Worm (Caenorhabditis elegans) whole organism, L2 larva: ENCODE results near the gene ZK180.6.
A peak's percentile ranks its signal among the peaks of the same experiment; 100 is the strongest.

Experiments
- C34F6.9 ChIP-seq: fragments of 150-350 bp; optimal IDR thresholded peaks from 2 replicates; lab custom pipeline; 2014; ENCODE audit warnings: missing biosample characterization, missing genetic modification characterization
- F13H6.1 ChIP-seq: sonication (generic microtip); optimal IDR thresholded peaks from 2 replicates; lab custom pipeline; 2016; ENCODE audit warnings: missing genetic modification characterization, missing compliant biosample characterization
- R02D3.7 ChIP-seq: fragments of 150-350 bp; optimal IDR thresholded peaks from 2 replicates; lab custom pipeline; 2014; ENCODE audit warnings: missing biosample characterization, missing genetic modification characterization
- ama-1 ChIP-seq: fragments of 150-350 bp; optimal IDR thresholded peaks from 2 replicates; lab custom pipeline; 2018; ENCODE audit warnings: inconsistent platforms
- blmp-1 ChIP-seq: sonication (generic microtip); optimal IDR thresholded peaks from 2 replicates; lab custom pipeline; 2017; ENCODE audit warnings: missing genetic modification characterization, mild to moderate bottlenecking, missing compliant biosample characterization, antibody characterized with exemption, moderate library complexity; ENCODE audit not compliant: insufficient read depth
- ceh-16 ChIP-seq: fragments of 150-350 bp; optimal IDR thresholded peaks from 2 replicates; lab custom pipeline; 2014; ENCODE audit warnings: missing biosample characterization, missing genetic modification characterization
- ceh-82 ChIP-seq: fragments of 150-350 bp; optimal IDR thresholded peaks from 2 replicates; lab custom pipeline; 2014; ENCODE audit warnings: missing biosample characterization, missing genetic modification characterization
- crh-2 ChIP-seq: sonication (generic microtip); optimal IDR thresholded peaks from 2 replicates; lab custom pipeline; 2017; ENCODE audit warnings: missing biosample characterization, missing genetic modification characterization
- egl-27 ChIP-seq: sonication (generic microtip); optimal IDR thresholded peaks from 3 replicates; lab custom pipeline; 2017; ENCODE audit warnings: missing biosample characterization, missing genetic modification reagents, missing genetic modification characterization
- elt-3 ChIP-seq: sonication (generic microtip); optimal IDR thresholded peaks from 2 replicates; lab custom pipeline; 2017; ENCODE audit warnings: missing biosample characterization, missing genetic modification characterization
- fos-1 ChIP-seq: fragments of 150-350 bp; optimal IDR thresholded peaks from 2 replicates; lab custom pipeline; 2014; ENCODE audit warnings: missing biosample characterization, missing genetic modification characterization
- gmeb-1 ChIP-seq: fragments of 150-350 bp; optimal IDR thresholded peaks from 2 replicates; lab custom pipeline; 2014; ENCODE audit warnings: missing biosample characterization, missing genetic modification characterization
- lin-13 ChIP-seq: fragments of 150-350 bp; optimal IDR thresholded peaks from 2 replicates; lab custom pipeline; 2014; ENCODE audit warnings: missing biosample characterization, missing genetic modification reagents, missing genetic modification characterization
- lsy-2 ChIP-seq, 2 experiments: fragments of 150-350 bp in 1 of 2; sonication (generic microtip) in 1 of 2; optimal IDR thresholded peaks; 2 replicates each; lab custom pipeline; 2014 to 2017; ENCODE audit warnings: missing biosample characterization in 2 of 2, missing genetic modification characterization in 2 of 2
- mab-5 ChIP-seq: fragments of 150-350 bp; optimal IDR thresholded peaks from 2 replicates; lab custom pipeline; 2014; ENCODE audit warnings: missing biosample characterization, missing genetic modification characterization
- mbf-1 ChIP-seq: sonication (generic microtip); optimal IDR thresholded peaks from 2 replicates; lab custom pipeline; 2017; ENCODE audit warnings: missing biosample characterization, missing genetic modification characterization
- mdl-1 ChIP-seq, 2 experiments: fragments of 150-350 bp in 1 of 2; sonication (generic microtip) in 1 of 2; optimal IDR thresholded peaks; 2 replicates each; lab custom pipeline; 2017; ENCODE audit warnings: missing biosample characterization in 2 of 2, missing genetic modification characterization in 2 of 2
- nhr-129 ChIP-seq: fragments of 150-350 bp; optimal IDR thresholded peaks from 2 replicates; lab custom pipeline; 2014; ENCODE audit warnings: missing biosample characterization, missing genetic modification characterization
- nhr-21 ChIP-seq: fragments of 150-350 bp; optimal IDR thresholded peaks from 2 replicates; lab custom pipeline; 2014; ENCODE audit warnings: missing biosample characterization, missing genetic modification characterization
- nhr-25 ChIP-seq: fragments of 150-350 bp; sonication (generic microtip); optimal IDR thresholded peaks from 3 replicates; lab custom pipeline; 2014; ENCODE audit warnings: missing biosample characterization, missing genetic modification characterization
- nhr-6 ChIP-seq: fragments of 150-350 bp; optimal IDR thresholded peaks from 2 replicates; lab custom pipeline; 2014; ENCODE audit warnings: missing biosample characterization, missing genetic modification characterization
- nhr-77 ChIP-seq: fragments of 150-350 bp; optimal IDR thresholded peaks from 2 replicates; lab custom pipeline; 2014; ENCODE audit warnings: missing biosample characterization, missing genetic modification characterization
- peb-1 ChIP-seq: fragments of 150-350 bp; optimal IDR thresholded peaks from 2 replicates; lab custom pipeline; 2014; ENCODE audit warnings: missing biosample characterization, missing genetic modification characterization
- sem-4 ChIP-seq: fragments of 150-350 bp; optimal IDR thresholded peaks from 2 replicates; lab custom pipeline; 2014; ENCODE audit warnings: missing biosample characterization, missing genetic modification reagents, missing genetic modification characterization
- sma-3 ChIP-seq: sonication (generic microtip); optimal IDR thresholded peaks from 2 replicates; lab custom pipeline; 2016; ENCODE audit warnings: missing genetic modification reagents, missing genetic modification characterization, missing compliant biosample characterization
- sma-9 ChIP-seq, 2 experiments: fragments of 150-350 bp in 1 of 2; sonication (generic microtip) in 1 of 2; optimal IDR thresholded peaks; 2 replicates each; lab custom pipeline; 2014 to 2016; ENCODE audit warnings: missing genetic modification characterization in 2 of 2, mild to moderate bottlenecking in 1 of 2, missing biosample characterization in 1 of 2, missing compliant biosample characterization in 1 of 2, missing genetic modification reagents in 1 of 2, moderate library complexity in 1 of 2
- snpc-4 ChIP-seq: fragments of 150-350 bp; optimal IDR thresholded peaks from 2 replicates; lab custom pipeline; 2014; ENCODE audit warnings: missing biosample characterization, missing genetic modification characterization
- unc-39 ChIP-seq: fragments of 150-350 bp; optimal IDR thresholded peaks from 2 replicates; lab custom pipeline; 2014; ENCODE audit warnings: missing biosample characterization, missing genetic modification characterization
- unc-55 ChIP-seq: fragments of 150-350 bp; sonication (generic microtip); optimal IDR thresholded peaks from 3 replicates; lab custom pipeline; 2014; ENCODE audit warnings: missing biosample characterization, missing genetic modification reagents, missing genetic modification characterization
- unc-62 ChIP-seq: fragments of 150-350 bp; optimal IDR thresholded peaks from 2 replicates; lab custom pipeline; 2014; ENCODE audit warnings: missing biosample characterization, missing genetic modification reagents, missing genetic modification characterization
- zag-1 ChIP-seq: fragments of 150-350 bp; optimal IDR thresholded peaks from 2 replicates; lab custom pipeline; 2014; ENCODE audit warnings: missing biosample characterization, missing genetic modification characterization
- ztf-1 ChIP-seq: fragments of 200-800 bp; sonication (Bioruptor generic); conservative IDR thresholded peaks from 2 replicates; pipeline ENCODE4 v1.3.6; 2022; ENCODE audit warnings: missing genetic modification characterization, missing compliant biosample characterization
- ztf-4 ChIP-seq: fragments of 150-350 bp; optimal IDR thresholded peaks from 2 replicates; lab custom pipeline; 2014; ENCODE audit warnings: missing biosample characterization, missing genetic modification characterization

Gene ZK180.6

DNA sequence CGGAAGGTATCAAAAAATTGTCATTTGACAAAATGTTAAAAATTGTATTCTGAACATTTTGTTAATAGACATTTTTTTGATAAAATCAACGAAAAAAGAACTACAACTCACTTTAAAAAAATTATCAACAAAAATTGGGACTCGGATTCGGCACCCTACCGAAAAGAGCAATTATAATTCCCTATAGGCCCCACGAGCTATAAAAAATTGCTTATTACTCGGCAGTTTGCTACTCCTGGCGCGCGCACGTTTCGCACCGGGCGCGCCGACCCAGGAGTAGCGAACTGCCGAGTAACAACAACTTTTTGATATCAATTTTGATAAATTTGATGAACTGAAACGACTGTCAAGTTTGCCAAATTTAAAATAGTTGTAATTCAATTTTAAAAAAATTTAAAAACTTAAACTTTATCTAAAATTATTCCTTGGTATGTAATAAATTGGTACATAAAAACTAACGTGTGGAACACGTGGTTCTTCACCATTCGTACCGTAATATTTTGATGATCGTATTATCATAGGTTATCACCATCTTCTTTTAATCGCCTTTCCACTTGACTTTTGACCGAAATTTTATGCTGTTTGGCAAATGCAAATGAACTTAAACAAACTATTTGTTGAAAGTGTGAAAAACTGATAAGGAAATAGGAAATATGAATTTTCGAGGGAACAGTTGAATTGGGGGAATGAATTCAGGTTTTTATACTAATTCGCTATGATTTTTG, 49.3 kb downstream of the ZK180.6 start:
- no peak for TF ChIP-seq mbf-1 (tag; lab: Kevin White, UChicago)
- TF ChIP-seq unc-55 (GFP tag; lab: Kevin White, UChicago) = no peak
- TF ChIP-seq F13H6.1 (tag; lab: Kevin White, UChicago) = no peak
- no peak for TF ChIP-seq peb-1 (tag; lab: Kevin White, UChicago)
- no peak for TF ChIP-seq ceh-16
- peak; percentile 35 for TF ChIP-seq crh-2 (tag; lab: Kevin White, UChicago)
- TF ChIP-seq fos-1 (tag; lab: Kevin White, UChicago) = peak; percentile 8
- TF ChIP-seq sma-3 (GFP tag; lab: Kevin White, UChicago) = no peak
- no peak for TF ChIP-seq nhr-6 (tag; lab: Kevin White, UChicago)
- TF ChIP-seq mab-5 (tag; lab: Kevin White, UChicago) = no peak
- peak; percentile 56 for TF ChIP-seq sma-9 (GFP tag; optimal IDR thresholded peaks at IDR 0.05; lab: Kevin White, UChicago)
- no peak for TF ChIP-seq sma-9 (tag; optimal IDR thresholded peaks at IDR 0.05; lab: Kevin White, UChicago)

DNA sequence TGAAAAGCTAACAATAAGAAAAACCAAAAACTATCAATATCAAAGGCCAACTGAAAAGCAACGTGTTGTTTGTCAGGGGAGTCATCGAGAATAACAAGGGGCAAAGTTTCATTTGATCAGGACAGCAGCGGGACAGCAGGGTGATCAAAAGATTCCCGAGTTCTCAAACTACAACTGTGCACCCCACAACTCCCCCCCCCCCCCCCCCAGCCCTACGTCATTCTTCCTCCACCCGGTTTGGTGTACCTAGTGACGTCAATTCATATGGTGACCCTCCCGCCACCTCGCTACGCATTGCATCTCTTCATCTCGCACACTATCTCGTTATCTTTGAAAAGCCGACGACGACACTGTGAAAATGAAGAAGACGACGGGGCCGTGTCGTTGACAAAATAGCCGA, 51.1 kb downstream of the ZK180.6 start:
- TF ChIP-seq ztf-1 (GFP tag; lab: Robert Waterston, UW) (0 out of 2 replicates have a peak, but pooled peaks have one; percentile 34), F13H6.1 (tag; lab: Kevin White, UChicago) (no peak), nhr-129 (peak; percentile 12), blmp-1 (no peak), unc-62 (GFP tag; lab: Kevin White, UChicago) (no peak), unc-39 (no peak), ceh-16 (no peak)

DNA sequence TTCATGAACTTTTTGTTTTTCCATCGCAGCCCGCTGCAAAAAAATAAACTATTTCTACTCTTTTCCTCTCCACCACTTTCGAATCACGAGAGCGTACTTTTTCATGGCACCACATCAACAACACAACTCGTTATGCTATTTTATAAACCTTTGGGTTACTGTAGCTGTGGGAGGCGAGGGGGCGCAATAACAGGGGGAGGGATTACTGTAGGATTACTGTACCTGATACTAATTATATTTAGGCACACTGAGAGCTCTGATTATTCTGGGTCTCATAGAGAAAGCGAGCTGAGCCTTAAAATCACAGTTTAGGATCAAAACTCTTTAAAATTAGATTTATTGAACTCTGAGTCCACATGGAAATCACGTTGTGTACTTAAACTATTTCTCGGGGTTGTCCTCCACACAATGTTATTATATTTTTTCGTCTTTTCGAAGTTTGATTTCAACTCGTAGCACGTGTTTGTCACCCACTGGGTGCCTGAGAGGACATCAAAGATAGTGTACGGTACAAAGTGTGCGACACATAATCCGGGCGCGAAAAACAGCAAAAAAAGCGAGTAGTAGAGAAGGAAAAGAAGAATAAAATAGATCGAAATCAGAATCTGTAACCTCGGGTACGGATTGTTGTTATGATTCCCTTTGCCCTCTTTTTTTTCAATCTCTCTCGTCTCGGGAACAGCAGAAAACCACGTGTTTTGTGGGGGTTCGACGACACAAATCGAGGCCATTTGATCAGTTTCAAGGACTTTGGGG, 52.2 kb downstream of the ZK180.6 start:
- TF ChIP-seq lin-13 (GFP tag; lab: Kevin White, UChicago) (no peak), snpc-4 (tag; lab: Kevin White, UChicago) (no peak), nhr-25 (tag; lab: Kevin White, UChicago) (peak; percentile 81), crh-2 (tag; lab: Kevin White, UChicago) (peak; percentile 46), ztf-4 (peak; percentile 10), mbf-1 (tag; lab: Kevin White, UChicago) (no peak), F13H6.1 (tag; lab: Kevin White, UChicago) (peak; percentile 43), nhr-77 (tag; lab: Kevin White, UChicago) (no peak), ama-1 (lab: Kevin White, UChicago) (no peak), sma-3 (GFP tag; lab: Kevin White, UChicago) (peak; percentile 55), mdl-1 (tag; optimal IDR thresholded peaks at IDR 0.05; lab: Kevin White, UChicago) (peak; percentile 52), unc-39 (no peak), C34F6.9 (tag; lab: Kevin White, UChicago) (no peak), egl-27 (tag; lab: Kevin White, UChicago) (peak; percentile 2), zag-1 (tag; lab: Kevin White, UChicago) (no peak), blmp-1 (peak; percentile 60), lsy-2 (tag; optimal IDR thresholded peaks at IDR 0.05; lab: Kevin White, UChicago) (peak in 1 of 2 experiments; percentile 17), nhr-6 (tag; lab: Kevin White, UChicago) (peak; percentile 38), gmeb-1 (tag; lab: Kevin White, UChicago) (peak; percentile 64), nhr-21 (tag; lab: Kevin White, UChicago) (peak; percentile 69), nhr-129 (peak; percentile 69), sma-9 (GFP tag; optimal IDR thresholded peaks at IDR 0.05; lab: Kevin White, UChicago) (peak; percentile 81), sma-9 (tag; optimal IDR thresholded peaks at IDR 0.05; lab: Kevin White, UChicago) (no peak), unc-55 (GFP tag; lab: Kevin White, UChicago) (no peak), elt-3 (no peak), ceh-82 (no peak), sem-4 (no peak), R02D3.7 (tag; lab: Kevin White, UChicago) (no peak)
